Worm (Caenorhabditis elegans) whole organism, L3 larva: ENCODE data around the gene W07G4.8.

ENCODE experiments used
- R02D3.7 ChIP-seq: fragments of 150-350 bp; optimal IDR thresholded peaks from 2 replicates; lab custom pipeline; 2014; ENCODE audit warnings: missing biosample characterization, missing genetic modification characterization
- ZK546.5 ChIP-seq: sonication (generic microtip); optimal IDR thresholded peaks from 2 replicates; lab custom pipeline; 2017; ENCODE audit warnings: missing biosample characterization, missing genetic modification characterization
- ama-1 ChIP-seq: fragments of 150-350 bp; optimal IDR thresholded peaks from 2 replicates; lab custom pipeline; 2018
- daf-12 ChIP-seq: fragments of 150-350 bp; optimal IDR thresholded peaks from 2 replicates; lab custom pipeline; 2014; ENCODE audit warnings: missing biosample characterization, missing genetic modification reagents, missing genetic modification characterization
- zag-1 ChIP-seq: fragments of 150-350 bp; optimal IDR thresholded peaks from 2 replicates; lab custom pipeline; 2014; ENCODE audit warnings: missing biosample characterization, missing genetic modification characterization
- ztf-11 ChIP-seq: fragments of 150-350 bp; optimal IDR thresholded peaks from 2 replicates; lab custom pipeline; 2014; ENCODE audit warnings: missing biosample characterization, missing genetic modification characterization

DNA sequence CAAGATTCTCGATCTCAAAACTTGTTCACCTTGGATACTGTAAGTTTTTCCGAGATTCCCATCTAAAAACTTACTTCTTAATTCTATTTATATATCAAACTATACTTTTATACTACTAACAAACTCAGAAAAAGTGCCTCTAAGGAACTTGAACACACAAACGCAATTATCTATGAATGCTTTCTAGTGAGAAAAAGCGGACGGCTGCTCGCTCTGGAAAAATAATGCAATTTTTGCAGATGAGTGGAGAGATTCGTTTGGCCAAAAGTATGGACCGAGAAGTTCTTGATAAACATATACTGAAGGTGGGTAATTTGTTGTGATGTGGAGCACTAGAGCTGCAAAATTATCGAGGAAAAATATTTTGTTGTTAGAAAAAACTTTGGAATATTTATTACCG is 29.3 kb downstream of the W07G4.8 start:
- TF ChIP-seq ztf-11 (no peak), R02D3.7 (tag; lab: Kevin White, UChicago) (no peak), ama-1 (lab: Kevin White, UChicago) (no peak), zag-1 (tag; lab: Kevin White, UChicago) (no peak), daf-12 (no peak), ZK546.5 (tag; lab: Kevin White, UChicago) (no peak)
